Worm (Caenorhabditis elegans) whole organism, midembryonic: ENCODE results near the gene fmo-3.

Experiments
- T22C8.4 ChIP-seq: fragments of 200-800 bp; sonication (Bioruptor generic); IDR thresholded peaks from 2 replicates; pipeline ENCODE4 v1.3.6; 2022; ENCODE audit warnings: missing genetic modification characterization, missing compliant biosample characterization
- flt-1 ChIP-seq: fragments of 200-800 bp; sonication (Bioruptor generic); IDR thresholded peaks from 2 replicates; pipeline ENCODE4 v1.3.6; 2022; ENCODE audit warnings: missing genetic modification characterization, missing compliant biosample characterization
- klf-2 ChIP-seq: fragments of 200-800 bp; sonication (Bioruptor generic); conservative IDR thresholded peaks from 2 replicates; pipeline ENCODE4 v1.3.6; 2022; ENCODE audit warnings: missing genetic modification reagents, missing genetic modification characterization, missing compliant biosample characterization
- ztf-23 ChIP-seq: fragments of 200-800 bp; sonication (Bioruptor generic); IDR thresholded peaks from 2 replicates; pipeline ENCODE4 v1.3.6; 2022; ENCODE audit warnings: missing genetic modification reagents, missing genetic modification characterization, missing compliant biosample characterization

DNA sequence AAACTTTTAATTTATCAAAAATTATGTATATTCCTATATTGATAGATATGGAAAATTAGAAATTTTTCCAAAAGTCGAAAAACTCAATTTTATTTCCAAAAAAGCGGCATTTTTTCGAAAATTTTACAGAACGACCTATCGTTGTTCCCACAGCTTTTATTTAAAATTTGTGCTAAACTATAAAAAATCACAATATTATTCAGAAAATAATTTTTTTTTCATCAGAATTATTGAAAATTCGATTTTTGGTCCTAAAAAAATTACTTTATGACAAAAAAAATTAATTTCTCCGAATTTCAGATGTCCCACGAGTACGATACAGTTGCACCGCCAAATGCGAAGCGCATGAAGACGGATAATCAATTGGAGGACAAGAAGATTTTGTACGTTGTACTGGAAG lies 45.3 kb upstream of the fmo-3 start, which contains the start of gene emg-1:
- TF ChIP-seq T22C8.4 (GFP tag; lab: Robert Waterston, UW) (no peak), flt-1 (no peak), klf-2 (GFP tag; lab: Robert Waterston, UW) (no peak), ztf-23 (GFP tag; lab: Robert Waterston, UW) (no peak)
